Worm (Caenorhabditis elegans): ENCODE results near the gene F56C9.3.

The F56C9.3 gene

ce11 chrIII:7292569-7292968 lies 18.5 kb upstream of the F56C9.3 start:
- TF ChIP-seq lin-1 (GFP tag; IDR thresholded peaks at IDR 0.05) = no peak
- no peak for TF ChIP-seq lim-7 (GFP tag; IDR thresholded peaks at IDR 0.05)
- TF ChIP-seq T26A8.4 (GFP tag; IDR thresholded peaks at IDR 0.05) = no peak
- TF ChIP-seq F26F4.8 (GFP tag; conservative IDR thresholded peaks at IDR 0.05) = no peak
- TF ChIP-seq hif-1 (tag; optimal IDR thresholded peaks at IDR 0.05) = no peak
- peak; percentile 8 for TF ChIP-seq mes-2 (tag; optimal IDR thresholded peaks at IDR 0.05; ENCODE audit: poor library complexity, severe bottlenecking)
- TF ChIP-seq nhr-10 (tag; optimal IDR thresholded peaks at IDR 0.05) = no peak
- peak in 1 of 2 experiments; percentile 49 for TF ChIP-seq lsy-2 (tag; optimal IDR thresholded peaks at IDR 0.05)
- TF ChIP-seq nhr-25 (tag; optimal IDR thresholded peaks at IDR 0.05; ENCODE audit: borderline replicate concordance, insufficient read depth) = no peak
- no peak for TF ChIP-seq arid-1 (GFP tag; conservative IDR thresholded peaks at IDR 0.05)
- TF ChIP-seq egl-43 (GFP tag; IDR thresholded peaks at IDR 0.05) = no peak
- no peak for TF ChIP-seq daf-12 (tag; optimal IDR thresholded peaks at IDR 0.05)
- TF ChIP-seq nhr-111 (GFP tag; optimal IDR thresholded peaks at IDR 0.05) = no peak
- TF ChIP-seq madf-9 (GFP tag; conservative IDR thresholded peaks at IDR 0.05) = no peak
- TF ChIP-seq lir-3 (tag; optimal IDR thresholded peaks at IDR 0.05) = no peak
- TF ChIP-seq aha-1 (tag) = peak; percentile 91
- TF ChIP-seq daf-19 (GFP tag; conservative IDR thresholded peaks at IDR 0.05) = no peak
- no peak for TF ChIP-seq ces-1 (GFP tag; optimal IDR thresholded peaks at IDR 0.05)
- TF ChIP-seq spr-3 (GFP tag; optimal IDR thresholded peaks at IDR 0.05) = no peak
- no peak for TF ChIP-seq daf-16 (GFP tag; optimal IDR thresholded peaks at IDR 0.05)
- no peak for TF ChIP-seq daf-16 (tag; optimal IDR thresholded peaks at IDR 0.05)
- TF ChIP-seq duxl-1 (tag; optimal IDR thresholded peaks at IDR 0.05; ENCODE audit: poor library complexity) = no peak
- no peak for TF ChIP-seq snpc-1.2 (GFP tag; IDR thresholded peaks at IDR 0.05)
- no peak for TF ChIP-seq egl-27 (tag; optimal IDR thresholded peaks at IDR 0.05)
- no peak for TF ChIP-seq F10B5.3 (tag; optimal IDR thresholded peaks at IDR 0.05)
- no peak for TF ChIP-seq php-3 (GFP tag; IDR thresholded peaks at IDR 0.05)
- TF ChIP-seq pha-4 (GFP tag; IDR thresholded peaks at IDR 0.05) = no peak
- no peak for TF ChIP-seq pha-4 (tag; optimal IDR thresholded peaks at IDR 0.05)
- TF ChIP-seq fos-1 (tag; optimal IDR thresholded peaks at IDR 0.05) = no peak
- TF ChIP-seq nhr-28 (tag; optimal IDR thresholded peaks at IDR 0.05) = peak; percentile 38
- TF ChIP-seq nhr-11 (tag; optimal IDR thresholded peaks at IDR 0.05) = no peak
- TF ChIP-seq zfp-2 (tag; optimal IDR thresholded peaks at IDR 0.05) = no peak
- no peak for TF ChIP-seq nhr-48 (tag; optimal IDR thresholded peaks at IDR 0.05)
- no peak for TF ChIP-seq attf-4 (tag; optimal IDR thresholded peaks at IDR 0.05)
- TF ChIP-seq vab-7 (GFP tag; IDR thresholded peaks at IDR 0.05) = no peak
- TF ChIP-seq sdz-12 (GFP tag; optimal IDR thresholded peaks at IDR 0.05) = no peak
- TF ChIP-seq hmg-1.1 (GFP tag; IDR thresholded peaks at IDR 0.05) = no peak
- TF ChIP-seq snpc-4 (tag; optimal IDR thresholded peaks at IDR 0.05) = no peak
- TF ChIP-seq mdt-29 (GFP tag; IDR thresholded peaks at IDR 0.05) = no peak
- peak; percentile 31 for TF ChIP-seq mep-1 (tag; optimal IDR thresholded peaks at IDR 0.05)
- no peak for TF ChIP-seq dve-1 (tag; optimal IDR thresholded peaks at IDR 0.05; ENCODE audit: insufficient read depth)
- TF ChIP-seq zag-1 (tag; optimal IDR thresholded peaks at IDR 0.05) = no peak
- no peak for TF ChIP-seq D1046.2 (GFP tag; IDR thresholded peaks at IDR 0.05)
- TF ChIP-seq mxl-3 (GFP tag; optimal IDR thresholded peaks at IDR 0.05) = peak; percentile 90
- no peak for TF ChIP-seq dmd-8 (GFP tag; IDR thresholded peaks at IDR 0.05)
- no peak for TF ChIP-seq lin-13 (GFP tag; optimal IDR thresholded peaks at IDR 0.05)
- TF ChIP-seq lin-39 (tag; optimal IDR thresholded peaks at IDR 0.05) = no peak
- TF ChIP-seq mdl-1 (tag; optimal IDR thresholded peaks at IDR 0.05) = peak in 1 of 2 experiments; percentile 75
- no peak for TF ChIP-seq ceh-82 (tag; optimal IDR thresholded peaks at IDR 0.05)
- no peak for TF ChIP-seq ztf-11 (tag; optimal IDR thresholded peaks at IDR 0.05)
- no peak for TF ChIP-seq dmd-9 (GFP tag; IDR thresholded peaks at IDR 0.05)
- no peak for TF ChIP-seq Y48G9A.11 (GFP tag; IDR thresholded peaks at IDR 0.05)
- TF ChIP-seq R02D3.7 (tag; optimal IDR thresholded peaks at IDR 0.05) = no peak

All from whole organism, L4 larva.